Fruit fly (Drosophila melanogaster) whole organism, prepupa: ENCODE data around the gene CG5961.

Source experiments
- Blimp-1 ChIP-seq: fragments of 200-800 bp; sonication (Bioruptor generic); optimal IDR thresholded peaks from 3 replicates; lab custom pipeline; 2017; ENCODE audit warnings: missing biosample characterization, missing genetic modification characterization, mild to moderate bottlenecking, moderate library complexity, missing genetic modification reagents
- CG11902 ChIP-seq: fragments of 200-800 bp; sonication (Bioruptor generic); optimal IDR thresholded peaks from 3 replicates; lab custom pipeline; 2016; ENCODE audit warnings: missing biosample characterization, missing genetic modification characterization
- CG1621 ChIP-seq: fragments of 200-800 bp; sonication (Bioruptor generic); optimal IDR thresholded peaks from 3 replicates; lab custom pipeline; 2018; ENCODE audit warnings: missing biosample characterization, mild to moderate bottlenecking, missing genetic modification characterization
- CG3032 ChIP-seq: fragments of 200-800 bp; optimal IDR thresholded peaks from 2 replicates; lab custom pipeline; 2019; ENCODE audit warnings: missing biosample characterization, mild to moderate bottlenecking, missing genetic modification characterization, moderate library complexity
- CG31627 ChIP-seq: fragments of 200-800 bp; sonication (Bioruptor generic); optimal IDR thresholded peaks from 3 replicates; lab custom pipeline; 2016; ENCODE audit warnings: missing biosample characterization, missing genetic modification characterization
- CG4318 ChIP-seq: fragments of 200-800 bp; sonication (Bioruptor generic); optimal IDR thresholded peaks from 3 replicates; lab custom pipeline; 2017; ENCODE audit warnings: missing biosample characterization, mild to moderate bottlenecking, missing genetic modification characterization
- CG6163 ChIP-seq: fragments of 200-800 bp; sonication (Bioruptor generic); IDR thresholded peaks from 3 replicates; pipeline ENCODE4 v1.3.6; 2022; ENCODE audit warnings: missing biosample characterization, missing genetic modification characterization
- CG6792 ChIP-seq: fragments of 200-800 bp; sonication (Bioruptor generic); optimal IDR thresholded peaks from 3 replicates; lab custom pipeline; 2016; ENCODE audit warnings: missing biosample characterization, missing genetic modification characterization
- CG6854 ChIP-seq: fragments of 200-800 bp; sonication (Bioruptor generic); optimal IDR thresholded peaks from 2 replicates; lab custom pipeline; 2017; ENCODE audit warnings: missing biosample characterization, mild to moderate bottlenecking, missing genetic modification characterization
- CG7368 ChIP-seq: fragments of 200-800 bp; sonication (Bioruptor generic); optimal IDR thresholded peaks from 3 replicates; lab custom pipeline; 2016; ENCODE audit warnings: missing biosample characterization, missing genetic modification characterization
- CG8119 ChIP-seq: fragments of 200-800 bp; sonication (Bioruptor generic); IDR thresholded peaks from 3 replicates; pipeline ENCODE4 v1.3.6; 2022; ENCODE audit warnings: missing biosample characterization, missing genetic modification characterization
- CG8319 ChIP-seq: fragments of 200-800 bp; sonication (Bioruptor generic); optimal IDR thresholded peaks from 3 replicates; lab custom pipeline; 2016; ENCODE audit warnings: missing biosample characterization, missing genetic modification characterization
- CG9139 ChIP-seq: fragments of 200-800 bp; sonication (Bioruptor generic); optimal IDR thresholded peaks from 3 replicates; lab custom pipeline; 2017; ENCODE audit warnings: missing biosample characterization, mild to moderate bottlenecking, missing genetic modification characterization
- Eip75B ChIP-seq: fragments of 200-800 bp; sonication (Bioruptor generic); optimal IDR thresholded peaks from 3 replicates; lab custom pipeline; 2016; ENCODE audit warnings: missing biosample characterization, missing genetic modification characterization
- Eip78C ChIP-seq: fragments of 200-800 bp; sonication (Bioruptor generic); peaks from one replicate; lab custom pipeline; 2016; ENCODE audit warnings: missing biosample characterization, missing genetic modification characterization
- Eip93F ChIP-seq: fragments of 200-800 bp; sonication (Bioruptor generic); optimal IDR thresholded peaks from 2 replicates; lab custom pipeline; 2016; ENCODE audit warnings: missing biosample characterization, mild to moderate bottlenecking, missing genetic modification characterization
- Ets21C ChIP-seq: fragments of 200-800 bp; sonication (Bioruptor generic); optimal IDR thresholded peaks from 3 replicates; lab custom pipeline; 2016; ENCODE audit warnings: missing biosample characterization, missing genetic modification characterization
- Gug ChIP-seq: fragments of 200-800 bp; sonication (Bioruptor generic); IDR thresholded peaks from 2 replicates; pipeline ENCODE4 v1.3.6; 2022; ENCODE audit warnings: missing biosample characterization, missing genetic modification characterization
- Hr38 ChIP-seq: sonication (Bioruptor generic); optimal IDR thresholded peaks from 2 replicates; lab custom pipeline; 2016; ENCODE audit warnings: missing biosample characterization, missing genetic modification characterization
- Hr39 ChIP-seq: fragments of 200-800 bp; sonication (Bioruptor generic); optimal IDR thresholded peaks from 2 replicates; lab custom pipeline; 2016; ENCODE audit warnings: missing biosample characterization, missing genetic modification characterization
- Hr4 ChIP-seq: fragments of 200-800 bp; sonication (Bioruptor generic); optimal IDR thresholded peaks from 3 replicates; lab custom pipeline; 2016; ENCODE audit warnings: missing biosample characterization, missing genetic modification characterization
- Lpt ChIP-seq: fragments of 200-800 bp; sonication (Bioruptor generic); optimal IDR thresholded peaks from 3 replicates; lab custom pipeline; 2016; ENCODE audit warnings: missing biosample characterization, missing genetic modification characterization
- OdsH ChIP-seq: fragments of 200-800 bp; sonication (Bioruptor generic); optimal IDR thresholded peaks from 3 replicates; lab custom pipeline; 2016; ENCODE audit warnings: missing biosample characterization, missing genetic modification characterization
- Sox14 ChIP-seq: fragments of 200-800 bp; sonication (Bioruptor generic); optimal IDR thresholded peaks from 3 replicates; lab custom pipeline; 2016; ENCODE audit warnings: missing biosample characterization, missing genetic modification characterization
- achi ChIP-seq: fragments of 200-800 bp; sonication (Bioruptor generic); optimal IDR thresholded peaks from 3 replicates; lab custom pipeline; 2016; ENCODE audit warnings: missing biosample characterization, missing genetic modification characterization
- cyc ChIP-seq: fragments of 200-800 bp; sonication (Bioruptor generic); optimal IDR thresholded peaks from 3 replicates; lab custom pipeline; 2016; ENCODE audit warnings: missing biosample characterization, missing genetic modification characterization
- esn ChIP-seq: fragments of 200-800 bp; sonication (Bioruptor generic); optimal IDR thresholded peaks from 2 replicates; lab custom pipeline; 2016; ENCODE audit warnings: missing biosample characterization, mild to moderate bottlenecking, missing genetic modification characterization, moderate library complexity
- fd85E ChIP-seq: fragments of 200-800 bp; sonication (Bioruptor generic); optimal IDR thresholded peaks from 3 replicates; lab custom pipeline; 2016; ENCODE audit warnings: missing biosample characterization, missing genetic modification characterization
- fkh ChIP-seq: fragments of 200-800 bp; sonication (Bioruptor generic); optimal IDR thresholded peaks from 3 replicates; lab custom pipeline; 2017; ENCODE audit warnings: missing biosample characterization, mild to moderate bottlenecking, missing genetic modification characterization, moderate library complexity
- net ChIP-seq: fragments of 200-800 bp; sonication (Bioruptor generic); optimal IDR thresholded peaks from 3 replicates; lab custom pipeline; 2016; ENCODE audit warnings: missing biosample characterization, missing genetic modification characterization
- ss ChIP-seq, 2 experiments: fragments of 200-800 bp; sonication (Bioruptor generic); optimal IDR thresholded peaks; 2 replicates in 1 of 2; 3 replicates in 1 of 2; lab custom pipeline; 2017 to 2018; ENCODE audit warnings: mild to moderate bottlenecking in 2 of 2, missing biosample characterization in 2 of 2, missing genetic modification characterization in 2 of 2, moderate library complexity in 1 of 2
- topi ChIP-seq: fragments of 200-800 bp; sonication (Bioruptor generic); optimal IDR thresholded peaks from 3 replicates; lab custom pipeline; 2016; ENCODE audit warnings: missing biosample characterization, missing genetic modification characterization
- vri ChIP-seq: fragments of 200-800 bp; sonication (Bioruptor generic); optimal IDR thresholded peaks from 3 replicates; lab custom pipeline; 2016; ENCODE audit warnings: missing biosample characterization, mild to moderate bottlenecking, missing genetic modification characterization

Gene CG5961

dm6 chr3R:12426310-12426653 is 33.8 kb downstream of the CG5961 start, which contains the start of gene NANS:
Gene NANS, plus strand, starts transcription at chr3R:12426578.
- no peak for TF ChIP-seq Eip78C (GFP tag; lab: Kevin White, UChicago)
- TF ChIP-seq CG6854 (GFP tag; lab: Kevin White, UChicago): peak; percentile 17
- TF ChIP-seq CG7368: no peak
- TF ChIP-seq, all 60 proteins: peak for 1

- peak; percentile 5 for TF ChIP-seq CG3032
- no peak for TF ChIP-seq Lpt
- TF ChIP-seq CG31627 (GFP tag; lab: Kevin White, UChicago): peak; percentile 29
- TF ChIP-seq Ets21C: no peak
- no peak for TF ChIP-seq Gug
- TF ChIP-seq CG1621 (tag; lab: Kevin White, UChicago): peak; percentile 20
- TF ChIP-seq Hr39 (GFP tag; lab: Kevin White, UChicago): no peak
- TF ChIP-seq Hr38 (GFP tag; lab: Kevin White, UChicago): no peak
- TF ChIP-seq esn (GFP tag; lab: Kevin White, UChicago): peak; percentile 17
- TF ChIP-seq CG8119: no peak
- peak; percentile 69 for TF ChIP-seq Eip78C (GFP tag; lab: Kevin White, UChicago)
Observed at dm6 chr3R:12425510-12426309, 34.4 kb downstream of the CG5961 start, which contains the start of gene Pp1-87B. Gene Pp1-87B, minus strand, starts transcription at chr3R:12425917.

- TF ChIP-seq CG6163 (GFP tag; lab: Robert Waterston, UW) (no peak), esn (GFP tag; lab: Kevin White, UChicago) (no peak), Eip93F (no peak), CG4318 (GFP tag; lab: Kevin White, UChicago) (no peak), cyc (no peak), Gug (no peak), topi (GFP tag; lab: Kevin White, UChicago) (no peak)
Observed at dm6 chr3R:12423997-12424396, 36.1 kb downstream of the CG5961 start.

- peak; percentile 28 for TF ChIP-seq esn (GFP tag; lab: Kevin White, UChicago)
- TF ChIP-seq fd85E (GFP tag; lab: Kevin White, UChicago): no peak
Observed at dm6 chr3R:12422379-12422975, 37.6 kb downstream of the CG5961 start, which contains the start of the genes Scgbeta and CG17202. Gene Scgbeta, minus strand, starts transcription at chr3R:12422429. Gene CG17202, plus strand, starts transcription at chr3R:12422768.

- TF ChIP-seq CG11902 (GFP tag; lab: Kevin White, UChicago) (no peak), OdsH (GFP tag; lab: Kevin White, UChicago) (no peak), CG3032 (peak; percentile 10), CG6854 (GFP tag; lab: Kevin White, UChicago) (peak; percentile 51), Ets21C (no peak), fkh (no peak), vri (GFP tag; lab: Kevin White, UChicago) (no peak), Blimp-1 (GFP tag; lab: Kevin White, UChicago) (no peak), esn (GFP tag; lab: Kevin White, UChicago) (peak; percentile 32), topi (GFP tag; lab: Kevin White, UChicago) (no peak), achi (GFP tag; lab: Kevin White, UChicago) (no peak), Eip75B (GFP tag; lab: Kevin White, UChicago) (no peak), Lpt (no peak), ss (GFP tag; optimal IDR thresholded peaks at IDR 0.05; lab: Kevin White, UChicago) (no peak), CG6792 (GFP tag; lab: Kevin White, UChicago) (no peak), Hr38 (GFP tag; lab: Kevin White, UChicago) (no peak), Sox14 (GFP tag; lab: Kevin White, UChicago) (peak; percentile 63), Hr4 (GFP tag; lab: Kevin White, UChicago) (no peak), CG9139 (no peak), CG8319 (GFP tag; lab: Kevin White, UChicago) (no peak), net (GFP tag; lab: Kevin White, UChicago) (no peak)
Observed at dm6 chr3R:12413274-12413958, 46.7 kb downstream of the CG5961 start, which contains the start of the genes Dip-C and pps. Gene Dip-C, minus strand, starts transcription at chr3R:12413759. Gene pps, plus strand, starts transcription at chr3R:12413828.
